Fruit fly (Drosophila melanogaster): ENCODE measurements around the gene CG31370.

The CG31370 gene

dm6 chr3R:25297678-25298077, 4.6 kb upstream of the CG31370 start, which contains the start of gene CG31097:
CG31097 (minus strand) TSS chr3R:25297778.
- TF ChIP-seq CG9705 (GFP tag; optimal IDR thresholded peaks at IDR 0.05) (no peak), Dif (GFP tag; optimal IDR thresholded peaks at IDR 0.05; ENCODE audit: partially characterized antibody) (no peak), h (GFP tag; optimal IDR thresholded peaks at IDR 0.05) (no peak), tai (GFP tag; optimal IDR thresholded peaks at IDR 0.05) (no peak)

- TF ChIP-seq sv (GFP tag; optimal IDR thresholded peaks at IDR 0.05): no peak
- no peak for TF ChIP-seq fru (GFP tag; optimal IDR thresholded peaks at IDR 0.05)
- no peak for TF ChIP-seq lola (GFP tag; optimal IDR thresholded peaks at IDR 0.05)
- TF ChIP-seq Dfd (GFP tag; optimal IDR thresholded peaks at IDR 0.05): no peak
- no peak for TF ChIP-seq OdsH (GFP tag; optimal IDR thresholded peaks at IDR 0.05)
Observed at dm6 chr3R:25299507-25299964, 2.7 kb upstream of the CG31370 start, which contains the start of gene CG31288. CG31288 (minus strand) TSS chr3R:25299557.

- TF ChIP-seq br (GFP tag; optimal IDR thresholded peaks at IDR 0.05) (no peak), tai (GFP tag; optimal IDR thresholded peaks at IDR 0.05) (no peak), pan (optimal IDR thresholded peaks at IDR 0.05) (no peak), sage (GFP tag; optimal IDR thresholded peaks at IDR 0.05) (no peak)
Observed at dm6 chr3R:25300575-25300974, 1.7 kb upstream of the CG31370 start, which contains the start of gene CG13659. CG13659 (plus strand) TSS chr3R:25300891.

dm6 chr3R:25303857-25304440, 1.7 kb downstream of the CG31370 start, which contains the start of gene CG31436:
CG31436 (plus strand) TSS chr3R:25304137.
- TF ChIP-seq Hnf4 (GFP tag; optimal IDR thresholded peaks at IDR 0.05) (no peak), foxo (GFP tag; optimal IDR thresholded peaks at IDR 0.05) (no peak), CrebA (GFP tag; optimal IDR thresholded peaks at IDR 0.05; ENCODE audit: borderline replicate concordance) (peak; percentile 17), ey (GFP tag; optimal IDR thresholded peaks at IDR 0.05) (no peak), Mio (GFP tag; optimal IDR thresholded peaks at IDR 0.05) (no peak), Sp1 (GFP tag; optimal IDR thresholded peaks at IDR 0.05) (no peak), jim (GFP tag; optimal IDR thresholded peaks at IDR 0.05) (no peak), Vsx2 (GFP tag; optimal IDR thresholded peaks at IDR 0.05; ENCODE audit: partially characterized antibody) (no peak), Hr78 (GFP tag; optimal IDR thresholded peaks at IDR 0.05) (no peak), HLH106 (tag; optimal IDR thresholded peaks at IDR 0.05) (no peak), N (GFP tag; optimal IDR thresholded peaks at IDR 0.05) (no peak), dsf (GFP tag; optimal IDR thresholded peaks at IDR 0.05; ENCODE audit: borderline replicate concordance) (no peak), sv (GFP tag; optimal IDR thresholded peaks at IDR 0.05) (no peak), Jra (GFP tag; optimal IDR thresholded peaks at IDR 0.05) (no peak), Rel (GFP tag; optimal IDR thresholded peaks at IDR 0.05) (no peak), Rel (tag; optimal IDR thresholded peaks at IDR 0.05) (peak; percentile 99), Myc (optimal IDR thresholded peaks at IDR 0.05) (no peak), sage (GFP tag; optimal IDR thresholded peaks at IDR 0.05) (peak; percentile 26), brk (GFP tag; optimal IDR thresholded peaks at IDR 0.05) (peak; percentile 17)

dm6 chr3R:25305822-25306544, 3.7 kb downstream of the CG31370 start:
- TF ChIP-seq Vsx2 (GFP tag; optimal IDR thresholded peaks at IDR 0.05; ENCODE audit: partially characterized antibody) (no peak), Rel (GFP tag; optimal IDR thresholded peaks at IDR 0.05) (no peak), Rel (tag; optimal IDR thresholded peaks at IDR 0.05) (peak; percentile 1)

- TF ChIP-seq jim (GFP tag; optimal IDR thresholded peaks at IDR 0.05): no peak
- peak; percentile 0 for TF ChIP-seq Hnf4 (GFP tag; optimal IDR thresholded peaks at IDR 0.05)
Observed at dm6 chr3R:25308228-25308627, 6.0 kb downstream of the CG31370 start, which contains the start of gene CG10550. CG10550 (minus strand) TSS chr3R:25308391.

All from whole organism, wandering third instar larva.